Worm (Caenorhabditis elegans) whole organism, L1 larva: Measurements from ENCODE around the gene tnc-2.

Source experiments
- elt-3 ChIP-seq, 6 experiments: fragments of 150-350 bp in 1 of 6; sonication (generic microtip); optimal IDR thresholded peaks; 2 replicates each; lab custom pipeline; 2017 to 2018; ENCODE audit warnings: missing biosample characterization in 6 of 6, missing genetic modification characterization in 6 of 6, inconsistent platforms in 1 of 6
- lin-15B ChIP-seq: fragments of 150-350 bp; sonication (generic microtip); optimal IDR thresholded peaks from 3 replicates; lab custom pipeline; 2014; ENCODE audit warnings: missing biosample characterization, missing genetic modification characterization
- nhr-237 ChIP-seq: fragments of 150-350 bp; optimal IDR thresholded peaks from 2 replicates; lab custom pipeline; 2014; ENCODE audit warnings: missing biosample characterization, missing genetic modification characterization

DNA sequence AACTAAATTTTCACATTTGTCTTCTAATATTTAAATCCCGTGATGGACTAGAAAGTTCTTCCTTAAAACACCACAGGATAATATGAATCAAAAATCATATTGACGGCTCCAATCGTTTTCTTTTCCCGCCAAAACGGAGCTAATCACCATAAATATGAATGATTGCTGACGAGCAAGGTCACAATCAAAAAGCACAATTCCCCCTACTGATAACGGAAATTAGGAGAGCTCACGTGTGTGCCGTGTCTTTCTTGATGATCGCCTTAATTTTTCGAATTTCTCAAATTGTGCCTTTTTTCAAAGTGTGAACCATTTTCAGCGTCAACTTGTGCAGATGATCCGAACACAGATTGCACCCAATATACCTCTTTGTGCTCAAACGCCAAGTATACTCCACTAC is 22.8 kb upstream of the tnc-2 start:
- TF ChIP-seq nhr-237 (no peak), lin-15B (tag; lab: Kevin White, UChicago) (no peak), elt-3 (tag; optimal IDR thresholded peaks at IDR 0.05; lab: Kevin White, UChicago) (no peak)
